Worm (Caenorhabditis elegans) whole organism, L4/young adult: ENCODE results near the gene R53.4.

Experiments
- W03F9.2 ChIP-seq: fragments of 150-350 bp; optimal IDR thresholded peaks from 2 replicates; lab custom pipeline; 2014; ENCODE audit warnings: missing biosample characterization, missing genetic modification characterization
- dao-5 ChIP-seq: sonication (generic microtip); optimal IDR thresholded peaks from 2 replicates; lab custom pipeline; 2016; ENCODE audit warnings: missing genotype, missing genetic modification characterization, moderate library complexity, missing compliant biosample characterization
- him-1 ChIP-seq: sonication (generic microtip); optimal IDR thresholded peaks from 2 replicates; lab custom pipeline; 2016; ENCODE audit warnings: missing genotype, missing genetic modification reagents, missing genetic modification characterization, missing compliant biosample characterization

Gene R53.4

ce11 chrII:9931476-9931875 is 36.4 kb downstream of the R53.4 start, which contains the start of gene pho-11:
pho-11 (plus strand) TSS chrII:9931849.
- no peak for TF ChIP-seq him-1 (tag; lab: Kevin White, UChicago)
- TF ChIP-seq dao-5 (tag; lab: Kevin White, UChicago): no peak
- TF ChIP-seq W03F9.2 (tag; lab: Kevin White, UChicago): no peak

- TF ChIP-seq him-1 (tag; lab: Kevin White, UChicago) (no peak), dao-5 (tag; lab: Kevin White, UChicago) (no peak)
Measured at ce11 chrII:9931012-9931411, 36.8 kb downstream of the R53.4 start.

ce11 chrII:9928470-9928869 is 39.4 kb downstream of the R53.4 start:
- no peak for TF ChIP-seq him-1 (tag; lab: Kevin White, UChicago)
- no peak for TF ChIP-seq W03F9.2 (tag; lab: Kevin White, UChicago)
- no peak for TF ChIP-seq dao-5 (tag; lab: Kevin White, UChicago)

ce11 chrII:9921622-9922269 is 46.1 kb downstream of the R53.4 start, which contains the start of gene C05C10.2:
C05C10.2 (plus strand) TSS chrII:9922219.
- TF ChIP-seq W03F9.2 (tag; lab: Kevin White, UChicago): no peak
- no peak for TF ChIP-seq dao-5 (tag; lab: Kevin White, UChicago)
- TF ChIP-seq him-1 (tag; lab: Kevin White, UChicago): no peak

- TF ChIP-seq him-1 (tag; lab: Kevin White, UChicago): no peak
- no peak for TF ChIP-seq dao-5 (tag; lab: Kevin White, UChicago)
- no peak for TF ChIP-seq W03F9.2 (tag; lab: Kevin White, UChicago)
Measured at ce11 chrII:9920468-9920867, 47.4 kb downstream of the R53.4 start, which contains the start of gene pho-10. pho-10 (minus strand) TSS chrII:9920568.

- no peak for TF ChIP-seq dao-5 (tag; lab: Kevin White, UChicago)
- no peak for TF ChIP-seq him-1 (tag; lab: Kevin White, UChicago)
- TF ChIP-seq W03F9.2 (tag; lab: Kevin White, UChicago): no peak
Measured at ce11 chrII:9917904-9918303, 49.9 kb downstream of the R53.4 start, which contains the start of gene C05C10.8. C05C10.8 (minus strand) TSS chrII:9918004.
